Fruit fly (Drosophila melanogaster) whole organism, embryonic: Measurements from ENCODE around the gene CG15877.

Experiments used
- ATbp ChIP-seq: fragments of 200-800 bp; sonication (Bioruptor generic); optimal IDR thresholded peaks from 2 replicates; lab custom pipeline; 2017; ENCODE audit warnings: missing biosample characterization, mild to moderate bottlenecking, missing genetic modification characterization, missing genetic modification reagents
- Awh ChIP-seq: fragments of 200-800 bp; sonication (Bioruptor generic); IDR thresholded peaks from 2 replicates; pipeline ENCODE4, ENCODE4 v1.3.6; 2022; ENCODE audit warnings: missing biosample characterization, missing genetic modification characterization
- B-H2 ChIP-seq: fragments of 200-800 bp; sonication (Bioruptor generic); optimal IDR thresholded peaks from 2 replicates; lab custom pipeline; 2018; ENCODE audit warnings: missing biosample characterization, mild to moderate bottlenecking, missing genetic modification characterization
- Blimp-1 ChIP-seq: fragments of 200-800 bp; sonication (Bioruptor generic); optimal IDR thresholded peaks from 3 replicates; lab custom pipeline; 2018; ENCODE audit warnings: missing biosample characterization, missing genetic modification characterization, mild to moderate bottlenecking, moderate library complexity, missing genetic modification reagents
- CG10565 ChIP-seq: fragments of 200-800 bp; sonication (Bioruptor generic); optimal IDR thresholded peaks from 3 replicates; lab custom pipeline; 2016; ENCODE audit warnings: missing biosample characterization, mild to moderate bottlenecking, missing genetic modification characterization
- CG10979 ChIP-seq: fragments of 200-800 bp; sonication (Bioruptor generic); optimal IDR thresholded peaks from 2 replicates; lab custom pipeline; 2018; ENCODE audit warnings: missing biosample characterization, mild to moderate bottlenecking, missing genetic modification characterization, moderate library complexity
- CG1233 ChIP-seq: fragments of 200-800 bp; sonication (Bioruptor generic); optimal IDR thresholded peaks from 4 replicates; lab custom pipeline; 2018; ENCODE audit warnings: missing biosample characterization, mild to moderate bottlenecking, missing genetic modification characterization
- CG13894 ChIP-seq: fragments of 200-800 bp; sonication (Bioruptor generic); optimal IDR thresholded peaks from 3 replicates; lab custom pipeline; 2018; ENCODE audit warnings: missing biosample characterization, mild to moderate bottlenecking, missing genetic modification characterization, moderate library complexity
- CG14014 ChIP-seq: fragments of 200-800 bp; sonication (Bioruptor generic); IDR thresholded peaks from 2 replicates; pipeline ENCODE4 v1.3.6; 2022; ENCODE audit warnings: missing biosample characterization, missing genetic modification characterization
- CG15696 ChIP-seq: fragments of 200-800 bp; sonication (Bioruptor generic); optimal IDR thresholded peaks from 2 replicates; lab custom pipeline; 2019; ENCODE audit warnings: missing biosample characterization, mild to moderate bottlenecking, missing genetic modification characterization, moderate library complexity
- CG16813 ChIP-seq: fragments of 200-800 bp; sonication (Bioruptor generic); IDR thresholded peaks from 3 replicates; pipeline ENCODE4 v1.3.6; 2022; ENCODE audit warnings: missing biosample characterization, missing genetic modification characterization; ENCODE audit not compliant: partially characterized antibody
- CG17186 ChIP-seq: fragments of 200-800 bp; sonication (Bioruptor generic); optimal IDR thresholded peaks from 3 replicates; lab custom pipeline; 2017; ENCODE audit warnings: missing biosample characterization, missing genetic modification reagents, missing genetic modification characterization
- CG17802 ChIP-seq: fragments of 200-800 bp; sonication (Bioruptor generic); optimal IDR thresholded peaks from 2 replicates; lab custom pipeline; 2018; ENCODE audit warnings: missing biosample characterization, mild to moderate bottlenecking, missing genetic modification characterization, moderate library complexity
- CG2199 ChIP-seq: fragments of 200-800 bp; sonication (Bioruptor generic); IDR thresholded peaks from 3 replicates; pipeline ENCODE4 v1.3.6; 2022; ENCODE audit warnings: missing biosample characterization, missing genetic modification characterization
- CG31441 ChIP-seq: fragments of 200-800 bp; sonication (Bioruptor generic); IDR thresholded peaks from 2 replicates; pipeline ENCODE4 v1.3.6; 2022; ENCODE audit warnings: missing biosample characterization, missing genetic modification characterization
- CG4328 ChIP-seq: fragments of 200-800 bp; sonication (Bioruptor generic); optimal IDR thresholded peaks from 3 replicates; lab custom pipeline; 2017; ENCODE audit warnings: missing biosample characterization, missing genetic modification reagents, missing genetic modification characterization
- CG5180 ChIP-seq: fragments of 200-800 bp; sonication (Bioruptor generic); optimal IDR thresholded peaks from 3 replicates; lab custom pipeline; 2017; ENCODE audit warnings: missing biosample characterization, missing genetic modification characterization, mild to moderate bottlenecking, moderate library complexity, missing genetic modification reagents
- CG5953 ChIP-seq: fragments of 200-800 bp; sonication (Bioruptor generic); IDR thresholded peaks from 2 replicates; pipeline ENCODE4 v1.3.6; 2022; ENCODE audit warnings: missing biosample characterization, missing genetic modification characterization
- CG6813 ChIP-seq: fragments of 200-800 bp; sonication (Bioruptor generic); optimal IDR thresholded peaks from 2 replicates; lab custom pipeline; 2017; ENCODE audit warnings: missing biosample characterization, missing genetic modification characterization, mild to moderate bottlenecking, moderate library complexity, missing genetic modification reagents
- CG7357 ChIP-seq: fragments of 200-800 bp; sonication (Bioruptor generic); IDR thresholded peaks from 3 replicates; pipeline ENCODE4 v1.3.6; 2022; ENCODE audit warnings: missing biosample characterization, missing genetic modification characterization
- CTCF ChIP-seq: fragments of 200-800 bp; sonication (Bioruptor generic); optimal IDR thresholded peaks from 2 replicates; lab custom pipeline; 2017; ENCODE audit warnings: missing biosample characterization, mild to moderate bottlenecking, missing genetic modification characterization, moderate library complexity
- Gsc ChIP-seq: fragments of 200-800 bp; sonication (Bioruptor generic); IDR thresholded peaks from 2 replicates; pipeline ENCODE4 v1.3.6; 2022; ENCODE audit warnings: missing biosample characterization, missing genetic modification characterization
- Hr78 ChIP-seq, 2 experiments: fragments of 200-800 bp in 1 of 2; fragments of >200 bp in 1 of 2; sonication (Bioruptor generic) in 1 of 2; optimal IDR thresholded peaks; 2 replicates each; lab custom pipeline; 2017 to 2019; ENCODE audit warnings: missing biosample characterization in 2 of 2, missing genetic modification characterization in 2 of 2, mild to moderate bottlenecking in 1 of 2, moderate library complexity in 1 of 2
- Lim3 ChIP-seq: fragments of 200-800 bp; sonication (Bioruptor generic); IDR thresholded peaks from 2 replicates; pipeline ENCODE4 v1.3.6; 2022; ENCODE audit warnings: missing biosample characterization, missing genetic modification characterization
- NFAT ChIP-seq: fragments of 200-800 bp; sonication (Bioruptor generic); IDR thresholded peaks from 2 replicates; pipeline ENCODE4 v1.3.6; 2022; ENCODE audit warnings: missing biosample characterization, missing genetic modification characterization
- NK7.1 ChIP-seq: fragments of 200-800 bp; sonication (Bioruptor generic); optimal IDR thresholded peaks from 3 replicates; lab custom pipeline; 2016; ENCODE audit warnings: missing biosample characterization, missing genetic modification characterization
- Opbp ChIP-seq: fragments of 200-800 bp; sonication (Bioruptor generic); IDR thresholded peaks from 3 replicates; pipeline ENCODE4 v1.3.6; 2022; ENCODE audit warnings: missing biosample characterization, missing genetic modification characterization; ENCODE audit not compliant: partially characterized antibody
- Pdp1 ChIP-seq, 2 experiments: fragments of 200-800 bp; sonication (Bioruptor generic); optimal IDR thresholded peaks; 3 replicates each; lab custom pipeline; 2016; ENCODE audit warnings: missing biosample characterization in 2 of 2, missing genetic modification characterization in 2 of 2, mild to moderate bottlenecking in 1 of 2, moderate library complexity in 1 of 2
- Rx ChIP-seq: fragments of 200-800 bp; sonication (Bioruptor generic); IDR thresholded peaks from 2 replicates; pipeline ENCODE4 v1.3.6; 2022; ENCODE audit warnings: missing biosample characterization, missing genetic modification characterization
- Sry-β ChIP-seq: fragments of 200-800 bp; sonication (Bioruptor generic); optimal IDR thresholded peaks from 2 replicates; lab custom pipeline; 2018; ENCODE audit warnings: missing biosample characterization, mild to moderate bottlenecking, missing genetic modification characterization, moderate library complexity
- Stat92E ChIP-seq, 3 experiments: fragments of >200 bp in 2 of 3; fragments of 200-800 bp in 1 of 3; sonication (Bioruptor generic) in 1 of 3; optimal IDR thresholded peaks; 2 replicates each; lab custom pipeline; 2017 to 2019; ENCODE audit warnings: missing biosample characterization in 3 of 3, missing genetic modification characterization in 3 of 3, mild to moderate bottlenecking in 1 of 3, moderate library complexity in 1 of 3
- abd-A ChIP-seq: fragments of 200-800 bp; sonication (Bioruptor generic); optimal IDR thresholded peaks from 3 replicates; lab custom pipeline; 2019; ENCODE audit warnings: missing biosample characterization, mild to moderate bottlenecking, missing genetic modification characterization, moderate library complexity
- cg ChIP-seq: fragments of 200-800 bp; sonication (Bioruptor generic); optimal IDR thresholded peaks from 3 replicates; lab custom pipeline; 2019; ENCODE audit warnings: missing biosample characterization, mild to moderate bottlenecking, missing genetic modification characterization, moderate library complexity
- chinmo ChIP-seq: fragments of 200-800 bp; sonication (Bioruptor generic); IDR thresholded peaks from 4 replicates; pipeline ENCODE4 v1.3.6; 2022; ENCODE audit warnings: missing biosample characterization, missing genetic modification characterization; ENCODE audit not compliant: partially characterized antibody
- fd3F ChIP-seq: fragments of 200-800 bp; sonication (Bioruptor generic); optimal IDR thresholded peaks from 2 replicates; lab custom pipeline; 2018; ENCODE audit warnings: missing biosample characterization, mild to moderate bottlenecking, missing genetic modification characterization, moderate library complexity
- gsb-n ChIP-seq: fragments of 200-800 bp; sonication (Bioruptor generic); optimal IDR thresholded peaks from 3 replicates; lab custom pipeline; 2018; ENCODE audit warnings: missing biosample characterization, mild to moderate bottlenecking, missing genetic modification characterization
- jing ChIP-seq: fragments of 200-800 bp; sonication (Bioruptor generic); optimal IDR thresholded peaks from 2 replicates; lab custom pipeline; 2018; ENCODE audit warnings: missing biosample characterization, mild to moderate bottlenecking, missing genetic modification characterization
- knrl ChIP-seq: fragments of 200-800 bp; sonication (Bioruptor generic); IDR thresholded peaks from 3 replicates; pipeline ENCODE4 v1.3.6; 2022; ENCODE audit warnings: missing biosample characterization, missing genetic modification characterization; ENCODE audit not compliant: partially characterized antibody
- luna ChIP-seq: fragments of 200-800 bp; sonication (Bioruptor generic); optimal IDR thresholded peaks from 2 replicates; lab custom pipeline; 2016; ENCODE audit warnings: missing biosample characterization, missing genetic modification characterization
- oc ChIP-seq: fragments of 200-800 bp; sonication (Bioruptor generic); optimal IDR thresholded peaks from 2 replicates; lab custom pipeline; 2018; ENCODE audit warnings: missing biosample characterization, mild to moderate bottlenecking, missing genetic modification characterization, moderate library complexity
- sd ChIP-seq: fragments of 200-800 bp; sonication (Bioruptor generic); optimal IDR thresholded peaks from 3 replicates; lab custom pipeline; 2018; ENCODE audit warnings: missing biosample characterization, mild to moderate bottlenecking, missing genetic modification characterization, moderate library complexity
- seq ChIP-seq: fragments of 200-800 bp; sonication (Bioruptor generic); IDR thresholded peaks from 2 replicates; pipeline ENCODE4 v1.3.6; 2022; ENCODE audit warnings: missing biosample characterization, missing genetic modification characterization
- stc ChIP-seq: fragments of 200-800 bp; sonication (Bioruptor generic); IDR thresholded peaks from 2 replicates; pipeline ENCODE4 v1.3.6; 2022; ENCODE audit warnings: missing biosample characterization, missing genetic modification characterization
- vvl ChIP-seq: fragments of 200-800 bp; sonication (Bioruptor generic); IDR thresholded peaks from 2 replicates; pipeline ENCODE4 v1.3.6; 2022; ENCODE audit warnings: missing biosample characterization, missing genetic modification characterization

The CG15877 gene

DNA sequence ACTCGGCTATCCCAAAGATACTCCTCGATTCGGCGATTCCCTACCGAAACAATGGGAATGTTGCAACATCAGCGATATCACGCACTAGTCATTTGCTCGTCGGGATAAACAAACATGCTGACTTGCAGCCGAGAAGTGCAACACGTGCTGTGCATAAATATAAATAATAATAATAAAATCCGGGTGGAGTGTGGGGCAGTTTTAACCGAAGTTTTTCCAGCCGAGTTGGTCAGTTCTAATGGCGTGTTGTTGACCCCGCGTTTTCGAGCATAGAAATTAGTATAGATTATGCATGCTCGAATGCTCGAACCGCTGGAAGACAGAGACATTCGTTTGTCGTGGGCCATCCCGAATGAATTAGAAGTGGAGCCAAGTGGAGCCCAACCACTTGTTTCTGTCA is 21.3 kb upstream of the CG15877 start (continued):
- TF ChIP-seq CG15696 (tag; lab: Kevin White, UChicago) (no peak), CG2199 (GFP tag; lab: Robert Waterston, UW) (0 out of 3 replicates have a peak, but pooled peaks have one; percentile 42), Rx (no peak), NK7.1 (GFP tag; lab: Kevin White, UChicago) (no peak), fd3F (GFP tag; lab: Kevin White, UChicago) (no peak), CTCF (no peak), NFAT (GFP tag; lab: Robert Waterston, UW) (no peak), seq (GFP tag; lab: Robert Waterston, UW) (no peak), stc (GFP tag; lab: Robert Waterston, UW) (no peak), Opbp (no peak)

DNA sequence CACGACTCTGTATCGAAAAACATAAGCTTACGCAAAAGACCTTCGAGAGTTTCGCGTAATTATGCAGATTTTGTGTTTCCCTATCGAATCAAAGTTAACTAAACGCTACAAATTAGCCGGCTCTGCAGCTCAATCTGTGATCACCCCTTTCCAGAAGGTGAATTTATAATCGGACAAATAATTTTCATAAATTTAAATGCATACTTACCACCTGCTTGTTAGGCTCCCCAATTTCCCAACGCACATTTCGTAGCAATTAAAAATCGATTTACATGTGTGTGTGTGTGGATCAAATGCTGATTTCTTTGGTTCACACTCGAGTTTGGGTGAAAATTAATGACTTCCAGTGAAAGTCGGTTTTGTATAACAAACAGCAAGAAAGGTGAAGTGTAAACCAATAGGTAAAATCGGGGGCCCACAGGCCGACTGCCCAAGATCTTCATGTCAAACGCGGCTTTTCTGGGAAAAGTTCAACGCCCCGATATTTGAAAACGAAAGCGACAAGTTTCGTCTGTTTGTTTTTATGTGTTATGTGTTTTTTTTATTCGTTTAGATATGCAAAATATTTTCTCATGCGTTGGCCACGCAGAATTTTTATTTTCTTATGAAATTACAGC is 20.3 kb upstream of the CG15877 start:
- TF ChIP-seq Hr78 (GFP tag; optimal IDR thresholded peaks at IDR 0.05; lab: Kevin White, UChicago) (peak in 1 of 2 experiments; percentile 7), oc (tag; lab: Kevin White, UChicago) (peak; percentile 34), Stat92E (GFP tag; optimal IDR thresholded peaks at IDR 0.05; lab: Kevin White, UChicago) (peak in 1 of 3 experiments; percentile 37), abd-A (tag; lab: Kevin White, UChicago) (peak; percentile 57), luna (GFP tag; lab: Kevin White, UChicago) (no peak), knrl (no peak), vvl (GFP tag; lab: Robert Waterston, UW) (peak; percentile 83), Awh (GFP tag; lab: Robert Waterston, UW) (peak; percentile 73), Pdp1 (GFP tag; optimal IDR thresholded peaks at IDR 0.05; lab: Kevin White, UChicago) (peak in 1 of 2 experiments; percentile 14), cg (GFP tag; lab: Kevin White, UChicago) (peak; percentile 7), Blimp-1 (GFP tag; lab: Kevin White, UChicago) (peak; percentile 97), gsb-n (tag; lab: Kevin White, UChicago) (peak; percentile 18), sd (tag; lab: Kevin White, UChicago) (peak; percentile 10), ATbp (GFP tag; lab: Kevin White, UChicago) (no peak)
- TF ChIP-seq, all 482 proteins: peak for 11

DNA sequence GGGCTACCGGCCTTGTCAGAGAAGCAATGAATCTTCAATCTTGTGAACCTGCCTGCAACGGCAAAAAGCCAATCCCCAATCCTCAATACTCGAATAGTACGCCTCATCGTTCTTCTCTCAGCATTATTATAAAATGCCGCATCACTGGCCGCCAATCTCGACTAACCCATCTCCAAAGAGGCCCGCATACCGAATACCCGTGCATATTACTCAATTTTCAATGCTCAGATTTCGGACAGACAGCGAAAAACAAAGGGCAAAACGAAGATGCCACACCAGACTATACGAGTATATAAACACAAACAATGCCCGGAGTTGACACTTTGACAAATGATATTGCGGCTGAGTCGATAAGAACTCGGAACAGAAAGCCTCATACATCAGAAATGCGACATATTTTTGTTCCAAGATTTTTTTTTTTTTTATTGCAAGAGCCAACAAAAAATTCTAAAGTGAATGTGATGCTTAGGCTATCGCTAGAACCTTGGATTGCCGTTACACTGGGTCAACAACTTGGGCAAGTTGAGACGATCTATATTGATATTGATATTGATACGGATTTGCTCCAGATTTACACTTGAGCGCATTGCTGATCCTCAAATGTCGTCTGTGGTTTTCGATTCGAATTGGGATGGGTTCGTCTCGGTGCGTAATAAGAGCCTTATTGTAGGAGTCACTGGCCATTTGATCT is 15.5 kb upstream of the CG15877 start:
- TF ChIP-seq CG14014 (GFP tag; lab: Robert Waterston, UW) (no peak), CG6813 (GFP tag; lab: Kevin White, UChicago) (no peak), CG1233 (no peak), CG4328 (GFP tag; lab: Kevin White, UChicago) (no peak), CG10979 (tag; lab: Kevin White, UChicago) (no peak), CG13894 (tag; lab: Kevin White, UChicago) (no peak), CG5953 (GFP tag; lab: Robert Waterston, UW) (no peak), Blimp-1 (GFP tag; lab: Kevin White, UChicago) (peak; percentile 3), jing (GFP tag; lab: Kevin White, UChicago) (no peak), abd-A (tag; lab: Kevin White, UChicago) (no peak), Gsc (GFP tag; lab: Robert Waterston, UW) (no peak), chinmo (GFP tag; lab: Robert Waterston, UW) (no peak), B-H2 (GFP tag; lab: Kevin White, UChicago) (no peak), CG17186 (GFP tag; lab: Kevin White, UChicago) (no peak), gsb-n (tag; lab: Kevin White, UChicago) (no peak), ATbp (GFP tag; lab: Kevin White, UChicago) (no peak), CG16813 (GFP tag; lab: Robert Waterston, UW) (no peak), CG17802 (tag; lab: Kevin White, UChicago) (no peak), Opbp (no peak), CG5180 (GFP tag; lab: Kevin White, UChicago) (peak; percentile 39), CG7357 (no peak), Sry-β (peak; percentile 9), CG31441 (GFP tag; lab: Robert Waterston, UW) (no peak), Lim3 (GFP tag; lab: Robert Waterston, UW) (no peak), CG10565 (GFP tag; lab: Kevin White, UChicago) (no peak)
